Worm (Caenorhabditis elegans): ENCODE measurements around the gene Y53G8AM.7.

The Y53G8AM.7 gene

DNA sequence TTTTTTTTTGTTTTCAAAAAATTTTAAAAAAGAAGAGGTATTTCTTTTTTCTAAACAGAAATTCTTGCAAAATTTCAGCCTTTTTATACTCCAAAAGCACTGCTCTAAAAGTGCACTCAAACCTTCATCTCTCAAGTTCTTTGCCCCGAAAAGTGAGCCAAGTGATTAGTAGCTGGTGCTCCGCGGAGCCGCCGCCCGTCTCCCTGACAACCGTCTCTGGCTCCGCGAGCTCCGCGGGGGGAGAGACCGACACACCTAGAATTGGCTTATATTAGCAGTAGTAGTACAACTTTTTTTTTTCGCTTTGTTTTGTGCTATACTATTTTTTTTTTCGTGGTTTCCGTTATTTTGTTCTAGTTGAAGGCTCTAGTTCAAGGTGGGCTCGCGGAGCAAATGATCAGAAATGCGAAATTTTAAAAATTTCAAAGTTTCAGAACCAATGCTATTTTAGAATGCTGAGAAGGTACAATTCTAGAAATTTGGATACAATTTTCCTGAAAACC is 33.8 kb downstream of the Y53G8AM.7 start, which contains the start of gene Y53G8AL.1:
Gene Y53G8AL.1, plus strand, starts transcription at position 453 of the 503 bp plus-strand sequence.
- TF ChIP-seq repo-1 (tag; optimal IDR thresholded peaks at IDR 0.05) (no peak), egrh-3 (GFP tag; IDR thresholded peaks at IDR 0.05) (peak; percentile 19; the same call in 1 of the 2 replicates), ets-4 (GFP tag; optimal IDR thresholded peaks at IDR 0.05) (no peak), zfh-2 (GFP tag; conservative IDR thresholded peaks at IDR 0.05) (peak; percentile 74)

DNA sequence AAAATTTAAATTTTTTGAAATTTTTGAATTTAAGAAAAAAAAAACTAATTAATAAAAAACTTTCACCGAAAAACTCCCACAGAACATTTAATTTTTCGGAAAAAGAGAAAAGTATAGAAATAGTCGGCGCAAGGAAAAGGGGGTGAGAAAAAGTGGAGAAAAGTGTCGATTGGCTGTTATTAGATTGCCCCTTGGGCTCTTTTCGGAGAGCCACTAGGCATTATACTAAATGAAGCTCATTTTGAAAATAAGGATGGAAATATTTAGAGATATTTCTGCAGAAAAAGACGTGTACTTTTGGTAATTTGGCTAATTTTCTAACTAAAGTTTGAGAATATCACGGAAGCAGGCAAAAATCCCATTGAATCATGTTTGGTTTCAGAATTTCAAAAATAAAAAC is 42.4 kb downstream of the Y53G8AM.7 start:
- TF ChIP-seq rec-8 (tag; optimal IDR thresholded peaks at IDR 0.05) (no peak), cebp-1 (GFP tag; IDR thresholded peaks at IDR 0.05) (no peak), cebp-1 (tag; optimal IDR thresholded peaks at IDR 0.05) (no peak), mcd-1 (GFP tag; IDR thresholded peaks at IDR 0.05) (no peak), mxl-1 (tag; optimal IDR thresholded peaks at IDR 0.05) (no peak)

DNA sequence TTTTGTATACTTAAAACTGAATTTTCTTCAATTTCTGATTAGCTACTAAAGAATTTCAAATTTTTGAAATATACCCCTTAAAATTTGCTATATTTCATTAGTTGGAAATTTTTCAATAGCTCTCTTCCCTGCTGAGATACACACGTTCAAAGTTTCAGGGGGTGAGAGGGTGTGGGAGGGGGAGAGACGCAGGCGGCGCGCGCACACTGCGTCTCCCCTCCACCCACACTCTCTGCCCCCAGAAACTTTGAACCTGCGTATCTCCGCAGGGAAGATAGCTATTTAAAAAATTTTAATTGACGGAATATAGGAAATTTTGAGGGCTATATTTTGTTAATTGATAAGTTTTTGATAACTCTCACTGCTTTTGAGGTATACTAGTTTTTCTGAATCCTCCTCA is 43.8 kb downstream of the Y53G8AM.7 start:
- TF ChIP-seq ZK185.1 (tag; optimal IDR thresholded peaks at IDR 0.05; ENCODE audit: poor library complexity, severe bottlenecking) (no peak), pbrm-1 (GFP tag; IDR thresholded peaks at IDR 0.05) (no peak), egrh-3 (GFP tag; IDR thresholded peaks at IDR 0.05) (0 out of 2 replicates have a peak, but pooled peaks have one; percentile 17), hmg-1.2 (GFP tag; IDR thresholded peaks at IDR 0.05) (peak; percentile 78), lin-54 (GFP tag; optimal IDR thresholded peaks at IDR 0.05) (no peak), nhr-179 (tag; optimal IDR thresholded peaks at IDR 0.05) (no peak), snpc-3.4 (tag; optimal IDR thresholded peaks at IDR 0.05) (no peak)

DNA sequence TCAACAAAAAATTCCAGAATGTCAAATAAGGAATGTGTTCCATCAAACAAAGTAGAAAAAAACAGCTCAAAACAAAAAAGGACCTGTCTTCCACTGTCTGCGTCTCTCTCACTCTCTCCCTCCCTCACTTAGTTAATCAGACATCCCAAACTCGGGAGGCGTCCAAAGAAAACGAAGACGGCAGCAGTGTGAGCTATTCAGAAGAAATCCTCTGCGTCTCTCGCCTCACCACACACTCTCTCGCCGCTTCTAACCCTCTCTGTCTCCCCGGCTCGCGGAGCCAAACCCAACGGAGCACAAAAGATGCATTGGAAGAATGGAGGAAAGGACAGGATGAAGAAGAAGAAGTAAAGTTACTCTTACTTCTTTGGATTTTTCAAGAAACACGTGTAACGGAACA is 46.2 kb downstream of the Y53G8AM.7 start:
- peak; percentile 19 for TF ChIP-seq K12H6.12 (tag; optimal IDR thresholded peaks at IDR 0.05)
- peak; percentile 73 for TF ChIP-seq hmg-1.2 (GFP tag; IDR thresholded peaks at IDR 0.05)
- TF ChIP-seq Y79H2A.3 (GFP tag; conservative IDR thresholded peaks at IDR 0.05): no peak
- 0 out of 2 replicates have a peak, but pooled peaks have one; percentile 16 for TF ChIP-seq nfyb-1 (GFP tag; IDR thresholded peaks at IDR 0.05)
- 0 out of 2 replicates have a peak, but pooled peaks have one; percentile 14 for TF ChIP-seq pbrm-1 (GFP tag; IDR thresholded peaks at IDR 0.05)

DNA sequence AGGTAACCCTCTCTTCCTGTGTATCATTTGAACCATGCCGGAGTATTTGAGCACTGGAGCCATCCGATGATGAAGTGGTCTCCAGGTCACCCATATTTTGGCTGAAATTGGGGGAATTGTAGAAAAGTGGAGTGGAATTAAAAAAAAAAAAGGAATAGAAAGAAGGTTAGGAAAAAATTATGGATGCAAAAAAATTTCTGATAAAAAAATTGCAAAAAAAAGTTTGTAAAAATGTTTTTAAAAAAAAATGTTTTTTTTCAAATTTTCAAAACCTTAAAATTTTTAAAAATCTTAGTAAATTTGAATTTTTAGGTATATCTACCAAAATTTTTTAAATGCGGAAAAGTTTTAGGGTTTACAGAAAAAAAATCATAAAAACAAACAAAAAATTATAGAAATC is 47.5 kb downstream of the Y53G8AM.7 start, which contains the start of gene frm-8:
Gene frm-8, minus strand, starts transcription at position 101 of the 400 bp plus-strand sequence.
- TF ChIP-seq nfya-2 (GFP tag; IDR thresholded peaks at IDR 0.05) (no peak), D2030.7 (GFP tag; IDR thresholded peaks at IDR 0.05) (no peak), repo-1 (tag; optimal IDR thresholded peaks at IDR 0.05) (no peak), ceh-100 (GFP tag; IDR thresholded peaks at IDR 0.05) (no peak)
